Worm (Caenorhabditis elegans) whole organism, L1 larva: ENCODE data around the gene srbc-26.

Experiments
- ama-1 ChIP-seq: fragments of 150-350 bp; optimal IDR thresholded peaks from 2 replicates; lab custom pipeline; 2014
- ceh-82 ChIP-seq, 3 experiments: fragments of 150-350 bp in 1 of 3; sonication (generic microtip) in 2 of 3; optimal IDR thresholded peaks; 2 replicates each; lab custom pipeline; 2014 to 2017; ENCODE audit warnings: missing biosample characterization in 3 of 3, missing genetic modification characterization in 3 of 3
- elt-2 ChIP-seq: sonication (generic microtip); optimal IDR thresholded peaks from 2 replicates; lab custom pipeline; 2016; ENCODE audit warnings: missing genetic modification characterization, mild to moderate bottlenecking, inconsistent platforms, missing compliant biosample characterization, missing genetic modification reagents
- hpl-2 ChIP-seq: fragments of 150-350 bp; optimal IDR thresholded peaks from 2 replicates; lab custom pipeline; 2014; ENCODE audit warnings: missing biosample characterization, missing genetic modification reagents, missing genetic modification characterization
- mab-9 ChIP-seq: fragments of 200-800 bp; sonication (Bioruptor generic); IDR thresholded peaks from 2 replicates; pipeline ENCODE4 v1.3.6; 2022; ENCODE audit warnings: missing genetic modification reagents, missing genetic modification characterization, missing compliant biosample characterization
- mdl-1 ChIP-seq, 2 experiments: fragments of 150-350 bp; optimal IDR thresholded peaks; 2 replicates each; lab custom pipeline; 2014 to 2017; ENCODE audit warnings: missing biosample characterization in 2 of 2, missing genetic modification characterization in 2 of 2, inconsistent platforms in 1 of 2
- nhr-11 ChIP-seq: fragments of 150-350 bp; optimal IDR thresholded peaks from 2 replicates; lab custom pipeline; 2014; ENCODE audit warnings: missing biosample characterization, missing genetic modification characterization
- nhr-19 ChIP-seq: fragments of 200-800 bp; sonication (Bioruptor generic); conservative IDR thresholded peaks from 2 replicates; pipeline ENCODE4 v1.3.6; 2022; ENCODE audit warnings: missing genetic modification characterization, missing compliant biosample characterization
- pag-3 ChIP-seq: sonication (generic microtip); optimal IDR thresholded peaks from 2 replicates; lab custom pipeline; 2017; ENCODE audit warnings: missing genetic modification characterization, mild to moderate bottlenecking, missing compliant biosample characterization, antibody characterized with exemption, borderline replicate concordance; ENCODE audit not compliant: insufficient read depth
- unc-130 ChIP-seq: fragments of 150-350 bp; optimal IDR thresholded peaks from 2 replicates; lab custom pipeline; 2017; ENCODE audit warnings: missing biosample characterization, missing genetic modification characterization, inconsistent platforms
- unc-62 ChIP-seq: fragments of 150-350 bp; optimal IDR thresholded peaks from 2 replicates; lab custom pipeline; 2014; ENCODE audit warnings: missing biosample characterization, missing genetic modification reagents, missing genetic modification characterization
- ztf-4 ChIP-seq: fragments of 150-350 bp; optimal IDR thresholded peaks from 2 replicates; lab custom pipeline; 2014; ENCODE audit warnings: missing biosample characterization, missing genetic modification characterization

ce11 chrV:17217690-17218089 is 46.0 kb downstream of the srbc-26 start, which contains the start of gene srbc-62:
- TF ChIP-seq unc-62 (GFP tag; lab: Kevin White, UChicago) (no peak), hpl-2 (GFP tag; lab: Kevin White, UChicago) (no peak), ama-1 (lab: Kevin White, UChicago) (no peak), ztf-4 (tag; lab: Kevin White, UChicago) (no peak), mdl-1 (tag; optimal IDR thresholded peaks at IDR 0.05; lab: Kevin White, UChicago) (no peak), ceh-82 (tag; optimal IDR thresholded peaks at IDR 0.05; lab: Kevin White, UChicago) (no peak), mab-9 (GFP tag; lab: Robert Waterston, UW) (no peak), pag-3 (tag; lab: Kevin White, UChicago) (no peak), nhr-11 (tag; lab: Kevin White, UChicago) (no peak), elt-2 (tag; lab: Kevin White, UChicago) (no peak), nhr-19 (no peak), unc-130 (tag; lab: Kevin White, UChicago) (no peak)
